Worm (Caenorhabditis elegans): Measurements from ENCODE around the gene D2096.10.

DNA sequence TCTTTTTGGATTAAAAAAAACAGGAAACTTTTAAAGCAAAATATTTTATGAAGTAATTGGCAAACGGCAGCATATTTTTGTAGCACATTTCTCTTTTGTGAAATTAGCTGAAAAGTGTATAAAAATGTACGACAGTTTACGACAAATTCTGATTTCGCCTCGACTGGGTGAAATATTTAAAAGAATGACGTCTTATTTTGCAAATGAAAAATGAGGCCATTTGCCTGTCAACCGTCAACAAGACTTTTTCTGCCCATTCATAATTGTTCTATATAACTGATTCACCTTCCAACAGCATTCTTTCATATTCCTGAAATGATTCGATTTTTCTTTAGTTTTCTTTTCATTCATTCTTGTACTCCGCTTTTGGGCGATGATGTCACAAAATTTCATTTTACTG, 33.4 kb downstream of the D2096.10 start, which contains the start of the genes F17E9.2 and col-116:
- TF ChIP-seq nhr-237 (tag; optimal IDR thresholded peaks at IDR 0.05) (no peak), pha-4 (tag; optimal IDR thresholded peaks at IDR 0.05) (no peak), blmp-1 (tag; optimal IDR thresholded peaks at IDR 0.05) (no peak), lin-13 (tag; optimal IDR thresholded peaks at IDR 0.05) (no peak), snpc-4 (tag; optimal IDR thresholded peaks at IDR 0.05) (no peak), tbx-8 (GFP tag; optimal IDR thresholded peaks at IDR 0.05) (no peak), elt-1 (tag; optimal IDR thresholded peaks at IDR 0.05; ENCODE audit: borderline replicate concordance, insufficient read depth) (no peak), hlh-1 (tag; optimal IDR thresholded peaks at IDR 0.05) (no peak)
